Fruit fly (Drosophila melanogaster) whole organism, embryonic: ENCODE measurements around the gene CG18662.

Experiments
- CG14050 ChIP-seq: fragments of 200-800 bp; sonication (Bioruptor generic); IDR thresholded peaks from 3 replicates; pipeline ENCODE4 v1.3.6; 2022; ENCODE audit warnings: missing biosample characterization, missing genetic modification characterization
- CG15011 ChIP-seq: fragments of 200-800 bp; sonication (Bioruptor generic); optimal IDR thresholded peaks from 3 replicates; lab custom pipeline; 2018; ENCODE audit warnings: missing biosample characterization, mild to moderate bottlenecking, missing genetic modification characterization
- CG15696 ChIP-seq: fragments of 200-800 bp; sonication (Bioruptor generic); optimal IDR thresholded peaks from 2 replicates; lab custom pipeline; 2019; ENCODE audit warnings: missing biosample characterization, mild to moderate bottlenecking, missing genetic modification characterization, moderate library complexity
- CG17612 ChIP-seq: fragments of 200-800 bp; sonication (Bioruptor generic); IDR thresholded peaks from 2 replicates; pipeline ENCODE4 v1.3.6; 2022; ENCODE audit warnings: missing biosample characterization, missing genetic modification characterization
- CG2120 ChIP-seq: fragments of 200-800 bp; sonication (Bioruptor generic); optimal IDR thresholded peaks from 3 replicates; lab custom pipeline; 2016; ENCODE audit warnings: missing biosample characterization, missing genetic modification characterization
- CG2712 ChIP-seq: fragments of 200-800 bp; optimal IDR thresholded peaks from 3 replicates; lab custom pipeline; 2019; ENCODE audit warnings: missing biosample characterization, mild to moderate bottlenecking, missing genetic modification characterization, moderate library complexity
- CG31388 ChIP-seq: fragments of 200-800 bp; sonication (Bioruptor generic); optimal IDR thresholded peaks from 2 replicates; lab custom pipeline; 2016; ENCODE audit warnings: missing biosample characterization, missing genetic modification characterization
- CG5180 ChIP-seq: fragments of 200-800 bp; sonication (Bioruptor generic); optimal IDR thresholded peaks from 3 replicates; lab custom pipeline; 2017; ENCODE audit warnings: missing biosample characterization, missing genetic modification characterization, mild to moderate bottlenecking, moderate library complexity, missing genetic modification reagents
- CG6854 ChIP-seq: fragments of 200-800 bp; sonication (Bioruptor generic); optimal IDR thresholded peaks from 3 replicates; lab custom pipeline; 2017; ENCODE audit warnings: missing biosample characterization, mild to moderate bottlenecking, missing genetic modification characterization
- CG7786 ChIP-seq: fragments of 200-800 bp; sonication (Bioruptor generic); optimal IDR thresholded peaks from 2 replicates; lab custom pipeline; 2016; ENCODE audit warnings: missing biosample characterization, missing genetic modification characterization
- CG7839 ChIP-seq: fragments of 200-800 bp; sonication (Bioruptor generic); optimal IDR thresholded peaks from 3 replicates; lab custom pipeline; 2018; ENCODE audit warnings: missing biosample characterization, mild to moderate bottlenecking, missing genetic modification characterization, moderate library complexity
- CG8290 ChIP-seq, 3 experiments: fragments of 200-800 bp; sonication (Bioruptor generic); optimal IDR thresholded peaks; 2 replicates each; lab custom pipeline; 2016 to 2019; ENCODE audit warnings: missing biosample characterization in 3 of 3, missing genetic modification characterization in 3 of 3, mild to moderate bottlenecking in 2 of 3, moderate library complexity in 1 of 3
- CG8359 ChIP-seq: fragments of 200-800 bp; sonication (Bioruptor generic); optimal IDR thresholded peaks from 2 replicates; lab custom pipeline; 2017; ENCODE audit warnings: missing biosample characterization, mild to moderate bottlenecking, missing genetic modification characterization, borderline replicate concordance
- Chrac-16 ChIP-seq: fragments of 200-800 bp; sonication (Bioruptor generic); optimal IDR thresholded peaks from 3 replicates; lab custom pipeline; 2016; ENCODE audit warnings: missing biosample characterization, missing genetic modification characterization
- Dip2 ChIP-seq: fragments of 200-800 bp; sonication (Bioruptor generic); IDR thresholded peaks from 2 replicates; pipeline ENCODE4 v1.3.6; 2022; ENCODE audit warnings: missing biosample characterization, missing genetic modification characterization
- Dll ChIP-seq: fragments of 200-800 bp; sonication (Bioruptor generic); IDR thresholded peaks from 4 replicates; pipeline ENCODE4 v1.3.6; 2022; ENCODE audit warnings: missing biosample characterization, missing genetic modification characterization; ENCODE audit not compliant: partially characterized antibody
- Fer1 ChIP-seq: fragments of 200-800 bp; sonication (Bioruptor generic); optimal IDR thresholded peaks from 2 replicates; lab custom pipeline; 2017; ENCODE audit warnings: missing biosample characterization, mild to moderate bottlenecking, missing genetic modification characterization
- H15 ChIP-seq: fragments of 200-800 bp; sonication (Bioruptor generic); IDR thresholded peaks from 3 replicates; pipeline ENCODE4 v1.3.6; 2022; ENCODE audit warnings: missing biosample characterization, missing genetic modification characterization
- Hey ChIP-seq: fragments of 200-800 bp; sonication (Bioruptor generic); optimal IDR thresholded peaks from 3 replicates; lab custom pipeline; 2018; ENCODE audit warnings: missing biosample characterization, mild to moderate bottlenecking, missing genetic modification characterization
- HmgD ChIP-seq: fragments of 200-800 bp; sonication (Bioruptor generic); optimal IDR thresholded peaks from 3 replicates; lab custom pipeline; 2016; ENCODE audit warnings: missing biosample characterization, missing genetic modification characterization
- Hmr ChIP-seq: fragments of 200-800 bp; sonication (Bioruptor generic); optimal IDR thresholded peaks from 3 replicates; lab custom pipeline; 2017; ENCODE audit warnings: mild to moderate bottlenecking, missing biosample characterization, missing genetic modification reagents, missing genetic modification characterization
- Hr39 ChIP-seq: fragments of >200 bp; optimal IDR thresholded peaks from 2 replicates; lab custom pipeline; 2017
- Lhr ChIP-seq: fragments of 200-800 bp; sonication (Bioruptor generic); optimal IDR thresholded peaks from 3 replicates; lab custom pipeline; 2017; ENCODE audit warnings: mild to moderate bottlenecking, missing biosample characterization, missing genetic modification reagents, missing genetic modification characterization
- MESR4 ChIP-seq: fragments of 200-800 bp; sonication (Bioruptor generic); optimal IDR thresholded peaks from 2 replicates; lab custom pipeline; 2018; ENCODE audit warnings: missing biosample characterization, mild to moderate bottlenecking, missing genetic modification characterization, moderate library complexity
- Meics ChIP-seq: fragments of 200-800 bp; sonication (Bioruptor generic); optimal IDR thresholded peaks from 2 replicates; lab custom pipeline; 2017; ENCODE audit warnings: missing biosample characterization, mild to moderate bottlenecking, missing genetic modification characterization
- Mrtf ChIP-seq: fragments of 200-800 bp; sonication (Bioruptor generic); IDR thresholded peaks from 3 replicates; pipeline ENCODE4 v1.3.6; 2022; ENCODE audit warnings: missing biosample characterization, missing genetic modification characterization
- Nf-YC ChIP-seq: fragments of 200-800 bp; optimal IDR thresholded peaks from 3 replicates; lab custom pipeline; 2019; ENCODE audit warnings: missing biosample characterization, mild to moderate bottlenecking, missing genetic modification characterization, moderate library complexity
- Oli ChIP-seq: fragments of 200-800 bp; sonication (Bioruptor generic); optimal IDR thresholded peaks from 2 replicates; lab custom pipeline; 2018; ENCODE audit warnings: missing biosample characterization, mild to moderate bottlenecking, missing genetic modification characterization, moderate library complexity
- Ptx1 ChIP-seq: fragments of 200-800 bp; sonication (Bioruptor generic); IDR thresholded peaks from 2 replicates; pipeline ENCODE4 v1.3.6; 2022; ENCODE audit warnings: missing biosample characterization, missing genetic modification characterization
- Sin3A ChIP-seq: fragments of >200 bp; optimal IDR thresholded peaks from 2 replicates; lab custom pipeline; 2018
- Sox100B ChIP-seq: fragments of 200-800 bp; sonication (Bioruptor generic); optimal IDR thresholded peaks from 3 replicates; lab custom pipeline; 2018; ENCODE audit warnings: missing biosample characterization, mild to moderate bottlenecking, missing genetic modification characterization
- az2 ChIP-seq: fragments of 200-800 bp; sonication (Bioruptor generic); optimal IDR thresholded peaks from 3 replicates; lab custom pipeline; 2016; ENCODE audit warnings: missing biosample characterization, missing genetic modification characterization
- bbx ChIP-seq: fragments of 200-800 bp; sonication (Bioruptor generic); IDR thresholded peaks from 2 replicates; pipeline ENCODE4 v1.3.6; 2022; ENCODE audit warnings: missing biosample characterization, missing genetic modification characterization; ENCODE audit not compliant: partially characterized antibody
- chm ChIP-seq: fragments of 200-800 bp; sonication (Bioruptor generic); IDR thresholded peaks from 2 replicates; pipeline ENCODE4 v1.3.6; 2022; ENCODE audit warnings: missing biosample characterization, missing genetic modification characterization
- gsb ChIP-seq: fragments of 200-800 bp; sonication (Bioruptor generic); IDR thresholded peaks from 2 replicates; pipeline ENCODE4 v1.3.6; 2022; ENCODE audit warnings: missing biosample characterization, missing genetic modification characterization
- hb ChIP-seq: fragments of 200-800 bp; sonication (Bioruptor generic); IDR thresholded peaks from 3 replicates; pipeline ENCODE4 v1.3.6; 2022; ENCODE audit warnings: missing biosample characterization, missing genetic modification characterization; ENCODE audit not compliant: partially characterized antibody
- hbn ChIP-seq: fragments of 200-800 bp; sonication (Bioruptor generic); IDR thresholded peaks from 2 replicates; pipeline ENCODE4 v1.3.6; 2022; ENCODE audit warnings: missing biosample characterization, missing genetic modification characterization; ENCODE audit not compliant: partially characterized antibody
- ind ChIP-seq: fragments of 200-800 bp; sonication (Bioruptor generic); optimal IDR thresholded peaks from 3 replicates; lab custom pipeline; 2016; ENCODE audit warnings: missing biosample characterization, missing genetic modification characterization
- jumu ChIP-seq: fragments of 200-800 bp; sonication (Bioruptor generic); optimal IDR thresholded peaks from 3 replicates; lab custom pipeline; 2016; ENCODE audit warnings: missing biosample characterization, missing genetic modification characterization
- lmd ChIP-seq: fragments of 200-800 bp; sonication (Bioruptor generic); IDR thresholded peaks from 2 replicates; pipeline ENCODE4 v1.3.6; 2022; ENCODE audit warnings: missing biosample characterization, missing genetic modification characterization
- onecut ChIP-seq: fragments of 200-800 bp; sonication (Bioruptor generic); IDR thresholded peaks from 2 replicates; pipeline ENCODE4 v1.3.6; 2022; ENCODE audit warnings: missing biosample characterization, missing genetic modification characterization
- pan ChIP-seq, 4 experiments: fragments of >200 bp in 3 of 4; fragments of 200-800 bp in 1 of 4; sonication (Bioruptor generic) in 1 of 4; optimal IDR thresholded peaks in 3 of 4; IDR thresholded peaks in 1 of 4; 2 replicates each; pipeline versions ENCODE4 v1.3.6 to Lab custom; 2017 to 2022; ENCODE audit warnings: missing biosample characterization in 2 of 4, missing genetic modification characterization in 2 of 4, mixed read lengths in 1 of 4
- schlank ChIP-seq: fragments of 200-800 bp; sonication (Bioruptor generic); optimal IDR thresholded peaks from 2 replicates; lab custom pipeline; 2018; ENCODE audit warnings: missing biosample characterization, mild to moderate bottlenecking, missing genetic modification characterization
- scrt ChIP-seq: fragments of 200-800 bp; sonication (Bioruptor generic); optimal IDR thresholded peaks from 2 replicates; lab custom pipeline; 2018; ENCODE audit warnings: missing biosample characterization, mild to moderate bottlenecking, missing genetic modification characterization, moderate library complexity
- sob ChIP-seq: fragments of 200-800 bp; sonication (Bioruptor generic); IDR thresholded peaks from 2 replicates; pipeline ENCODE4 v1.3.6; 2022; ENCODE audit warnings: missing biosample characterization, missing genetic modification characterization
- stc ChIP-seq: fragments of 200-800 bp; sonication (Bioruptor generic); IDR thresholded peaks from 2 replicates; pipeline ENCODE4 v1.3.6; 2022; ENCODE audit warnings: missing biosample characterization, missing genetic modification characterization
- tap ChIP-seq: fragments of 200-800 bp; optimal IDR thresholded peaks from 3 replicates; lab custom pipeline; 2019; ENCODE audit warnings: missing biosample characterization, mild to moderate bottlenecking, missing genetic modification characterization, moderate library complexity
- wor ChIP-seq: fragments of 200-800 bp; sonication (Bioruptor generic); IDR thresholded peaks from 2 replicates; pipeline ENCODE4 v1.3.6; 2022; ENCODE audit warnings: missing biosample characterization, missing genetic modification characterization

The CG18662 gene

dm6 chr2L:8952194-8953037 lies 28.0 kb upstream of the CG18662 start (continued):
- TF ChIP-seq jumu (GFP tag; lab: Kevin White, UChicago) (no peak), Sin3A (lab: Kevin White, UChicago) (no peak), tap (tag; lab: Kevin White, UChicago) (no peak), CG14050 (GFP tag; lab: Robert Waterston, UW) (no peak), Ptx1 (GFP tag; lab: Robert Waterston, UW) (peak; percentile 58), CG7839 (tag; lab: Kevin White, UChicago) (peak; percentile 51), hbn (GFP tag; lab: Robert Waterston, UW) (no peak), CG2120 (peak; percentile 72), az2 (GFP tag; lab: Kevin White, UChicago) (peak; percentile 15), Hr39 (lab: Kevin White, UChicago) (no peak), CG15696 (peak; percentile 2), CG15011 (no peak), bbx (GFP tag; lab: Robert Waterston, UW) (no peak), CG31388 (GFP tag; lab: Kevin White, UChicago) (no peak), Fer1 (GFP tag; lab: Kevin White, UChicago) (peak; percentile 33), Mrtf (GFP tag; lab: Robert Waterston, UW) (peak; percentile 49; the same call in 1 of the 3 replicates), Lhr (GFP tag; lab: Kevin White, UChicago) (peak; percentile 44), wor (GFP tag; lab: Robert Waterston, UW) (no peak), Dip2 (GFP tag; lab: Robert Waterston, UW) (no peak), gsb (GFP tag; lab: Robert Waterston, UW) (no peak), CG8290 (GFP tag; optimal IDR thresholded peaks at IDR 0.05; lab: Kevin White, UChicago) (no peak), CG8290 (tag; optimal IDR thresholded peaks at IDR 0.05; lab: Kevin White, UChicago) (peak in 1 of 2 experiments; percentile 61), lmd (GFP tag; lab: Robert Waterston, UW) (peak; percentile 60), onecut (GFP tag; lab: Robert Waterston, UW) (no peak), Dll (no peak), H15 (GFP tag; lab: Robert Waterston, UW) (no peak), CG6854 (GFP tag; lab: Kevin White, UChicago) (no peak), chm (GFP tag; lab: Robert Waterston, UW) (0 out of 2 replicates have a peak, but pooled peaks have one; percentile 17), Nf-YC (no peak), Hey (tag; lab: Kevin White, UChicago) (no peak), HmgD (peak; percentile 49), CG8359 (no peak), ind (GFP tag; lab: Kevin White, UChicago) (peak; percentile 35), schlank (peak; percentile 5), scrt (GFP tag; lab: Kevin White, UChicago) (no peak), CG5180 (peak; percentile 5), CG17612 (GFP tag; lab: Robert Waterston, UW) (no peak), pan (optimal IDR thresholded peaks at IDR 0.05; lab: Kevin White, UChicago) (no peak), pan (GFP tag; optimal IDR thresholded peaks at IDR 0.05 in 1 of 2, IDR thresholded peaks at IDR 0.05 in 1 of 2) (peak in 1 of 2 experiments; percentile 59), Meics (peak; percentile 77), Oli (tag; lab: Kevin White, UChicago) (peak; percentile 31), CG2712 (peak; percentile 61), CG7786 (GFP tag; lab: Kevin White, UChicago) (peak; percentile 68), sob (peak; percentile 36; the same call in 1 of the 2 replicates), stc (GFP tag; lab: Robert Waterston, UW) (peak; percentile 56; the same call in 1 of the 2 replicates), Chrac-16 (peak; percentile 55), Sox100B (GFP tag; lab: Kevin White, UChicago) (no peak), MESR4 (no peak), Hmr (GFP tag; lab: Kevin White, UChicago) (peak; percentile 54), hb (no peak; the same call in 2 of the 3 replicates)
